Fruit fly (Drosophila melanogaster): ENCODE data around the gene CG11313.

The CG11313 gene

dm6 chr3R:30721215-30721862, 9.6 kb downstream of the CG11313 start:
- TF ChIP-seq ovo (GFP tag; optimal IDR thresholded peaks at IDR 0.05) (no peak), CG11617 (GFP tag; optimal IDR thresholded peaks at IDR 0.05) (no peak), CG7045 (GFP tag; optimal IDR thresholded peaks at IDR 0.05) (no peak)

dm6 chr3R:30718442-30718841, 12.5 kb downstream of the CG11313 start:
- TF ChIP-seq CG7045 (GFP tag; optimal IDR thresholded peaks at IDR 0.05): no peak
- no peak for TF ChIP-seq Hr96 (GFP tag; optimal IDR thresholded peaks at IDR 0.05)
- no peak for TF ChIP-seq cic (GFP tag; optimal IDR thresholded peaks at IDR 0.05)
- no peak for TF ChIP-seq bab1 (GFP tag; optimal IDR thresholded peaks at IDR 0.05)
- TF ChIP-seq CG33017 (tag; optimal IDR thresholded peaks at IDR 0.05): no peak
- no peak for TF ChIP-seq CG7101 (tag; optimal IDR thresholded peaks at IDR 0.05)
- TF ChIP-seq Clk (GFP tag; optimal IDR thresholded peaks at IDR 0.05): no peak
- no peak for TF ChIP-seq CG1620 (GFP tag; optimal IDR thresholded peaks at IDR 0.05)
- TF ChIP-seq CG14711 (tag; optimal IDR thresholded peaks at IDR 0.05): no peak
- no peak for TF ChIP-seq CG11617 (GFP tag; optimal IDR thresholded peaks at IDR 0.05)
- TF ChIP-seq Mnt (GFP tag; optimal IDR thresholded peaks at IDR 0.05): no peak

- TF ChIP-seq Clk (GFP tag; optimal IDR thresholded peaks at IDR 0.05): no peak
- TF ChIP-seq CG5204 (GFP tag; optimal IDR thresholded peaks at IDR 0.05): no peak
- no peak for TF ChIP-seq Crg-1 (GFP tag; optimal IDR thresholded peaks at IDR 0.05)
- TF ChIP-seq CG7101 (tag; optimal IDR thresholded peaks at IDR 0.05): no peak
- TF ChIP-seq kay (GFP tag; ENCODE audit: borderline replicate concordance): no peak
- TF ChIP-seq tj (GFP tag; optimal IDR thresholded peaks at IDR 0.05): no peak
Observed at dm6 chr3R:30714395-30714794, 16.6 kb downstream of the CG11313 start.

- TF ChIP-seq cic (GFP tag; optimal IDR thresholded peaks at IDR 0.05) (no peak), CG1620 (GFP tag; optimal IDR thresholded peaks at IDR 0.05) (no peak), CG11617 (GFP tag; optimal IDR thresholded peaks at IDR 0.05) (no peak), toe (GFP tag; optimal IDR thresholded peaks at IDR 0.05) (no peak), CG5204 (GFP tag; optimal IDR thresholded peaks at IDR 0.05) (no peak), kay (GFP tag; ENCODE audit: borderline replicate concordance) (no peak), CG7101 (tag; optimal IDR thresholded peaks at IDR 0.05) (no peak), cnc (optimal IDR thresholded peaks at IDR 0.05) (no peak), CG14711 (tag; optimal IDR thresholded peaks at IDR 0.05) (no peak), Crg-1 (GFP tag; optimal IDR thresholded peaks at IDR 0.05) (no peak), Clk (GFP tag; optimal IDR thresholded peaks at IDR 0.05) (no peak), Mnt (GFP tag; optimal IDR thresholded peaks at IDR 0.05) (no peak), Hr96 (GFP tag; optimal IDR thresholded peaks at IDR 0.05) (no peak), CG12768 (GFP tag; optimal IDR thresholded peaks at IDR 0.05) (no peak)
Observed at dm6 chr3R:30710442-30710841, 20.5 kb downstream of the CG11313 start.

- TF ChIP-seq Crg-1 (GFP tag; optimal IDR thresholded peaks at IDR 0.05) (no peak), Mnt (GFP tag; optimal IDR thresholded peaks at IDR 0.05) (no peak), tj (GFP tag; optimal IDR thresholded peaks at IDR 0.05) (no peak), CG12768 (GFP tag; optimal IDR thresholded peaks at IDR 0.05) (no peak), Clk (GFP tag; optimal IDR thresholded peaks at IDR 0.05) (no peak), CG14711 (tag; optimal IDR thresholded peaks at IDR 0.05) (no peak), CG33017 (tag; optimal IDR thresholded peaks at IDR 0.05) (no peak), CG5204 (GFP tag; optimal IDR thresholded peaks at IDR 0.05) (no peak)
Observed at dm6 chr3R:30709270-30709669, 21.7 kb downstream of the CG11313 start.

dm6 chr3R:30706021-30706420, 24.9 kb downstream of the CG11313 start, which contains the start of gene CG31010:
CG31010 (minus strand) TSS chr3R:30706121.
- TF ChIP-seq Mnt (GFP tag; optimal IDR thresholded peaks at IDR 0.05) (no peak), CG11617 (GFP tag; optimal IDR thresholded peaks at IDR 0.05) (no peak), kay (GFP tag; ENCODE audit: borderline replicate concordance) (no peak), ovo (GFP tag; optimal IDR thresholded peaks at IDR 0.05) (no peak), cnc (optimal IDR thresholded peaks at IDR 0.05) (no peak), CG7045 (GFP tag; optimal IDR thresholded peaks at IDR 0.05) (no peak), bab1 (GFP tag; optimal IDR thresholded peaks at IDR 0.05) (no peak), toe (GFP tag; optimal IDR thresholded peaks at IDR 0.05) (no peak), Clk (GFP tag; optimal IDR thresholded peaks at IDR 0.05) (no peak), CG12768 (GFP tag; optimal IDR thresholded peaks at IDR 0.05) (no peak), pad (GFP tag; optimal IDR thresholded peaks at IDR 0.05) (no peak), CG1620 (GFP tag; optimal IDR thresholded peaks at IDR 0.05) (no peak), CG5204 (GFP tag; optimal IDR thresholded peaks at IDR 0.05) (no peak), Crg-1 (GFP tag; optimal IDR thresholded peaks at IDR 0.05) (no peak), CG7101 (tag; optimal IDR thresholded peaks at IDR 0.05) (no peak), tj (GFP tag; optimal IDR thresholded peaks at IDR 0.05) (no peak), CG14711 (tag; optimal IDR thresholded peaks at IDR 0.05) (no peak), cic (GFP tag; optimal IDR thresholded peaks at IDR 0.05) (no peak), CG33017 (tag; optimal IDR thresholded peaks at IDR 0.05) (no peak), Hr96 (GFP tag; optimal IDR thresholded peaks at IDR 0.05) (no peak)

dm6 chr3R:30699165-30699564, 31.8 kb downstream of the CG11313 start:
- TF ChIP-seq Hr96 (GFP tag; optimal IDR thresholded peaks at IDR 0.05) (no peak), CG14711 (tag; optimal IDR thresholded peaks at IDR 0.05) (no peak), Clk (GFP tag; optimal IDR thresholded peaks at IDR 0.05) (no peak), pad (GFP tag; optimal IDR thresholded peaks at IDR 0.05) (no peak), CG7045 (GFP tag; optimal IDR thresholded peaks at IDR 0.05) (no peak), cic (GFP tag; optimal IDR thresholded peaks at IDR 0.05) (no peak), CG12768 (GFP tag; optimal IDR thresholded peaks at IDR 0.05) (no peak), CG11617 (GFP tag; optimal IDR thresholded peaks at IDR 0.05) (no peak), CG33017 (tag; optimal IDR thresholded peaks at IDR 0.05) (no peak), CG1620 (GFP tag; optimal IDR thresholded peaks at IDR 0.05) (no peak), Mnt (GFP tag; optimal IDR thresholded peaks at IDR 0.05) (no peak), ovo (GFP tag; optimal IDR thresholded peaks at IDR 0.05) (no peak), cnc (optimal IDR thresholded peaks at IDR 0.05) (no peak), CG5204 (GFP tag; optimal IDR thresholded peaks at IDR 0.05) (no peak), toe (GFP tag; optimal IDR thresholded peaks at IDR 0.05) (no peak), kay (GFP tag; ENCODE audit: borderline replicate concordance) (no peak)
